Fruit fly (Drosophila melanogaster) Kc167 (cell line): ENCODE measurements around the gene CG31798.

Source experiments
- Myc ChIP-seq: fragments of >200 bp; optimal IDR thresholded peaks from 2 replicates; lab custom pipeline; 2017; ENCODE audit warnings: missing external identifiers
- Sin3A ChIP-seq: fragments of >200 bp; optimal IDR thresholded peaks from 2 replicates; lab custom pipeline; 2018; ENCODE audit warnings: missing external identifiers
- h ChIP-seq: fragments of >200 bp; optimal IDR thresholded peaks from 3 replicates; lab custom pipeline; 2018; ENCODE audit warnings: missing external identifiers
- insv ChIP-seq: fragments of >200 bp; optimal IDR thresholded peaks from 3 replicates; lab custom pipeline; 2018; ENCODE audit warnings: missing external identifiers
- psq ChIP-seq: fragments of >200 bp; optimal IDR thresholded peaks from 2 replicates; lab custom pipeline; 2017; ENCODE audit warnings: missing external identifiers
- ttk ChIP-seq: sonication (Bioruptor generic); optimal IDR thresholded peaks from 2 replicates; lab custom pipeline; 2017; ENCODE audit warnings: missing external identifiers

Gene CG31798

dm6 chr2L:19418017-19418416 lies 24.1 kb downstream of the CG31798 start, which contains the start of gene lectin-37Da:
Gene lectin-37Da (plus strand): TSS chr2L:19418317.
- TF ChIP-seq ttk (lab: Kevin White, UChicago) (no peak), insv (no peak), h (lab: Kevin White, UChicago) (no peak), Myc (lab: Kevin White, UChicago) (no peak), psq (lab: Kevin White, UChicago) (no peak), Sin3A (no peak)

dm6 chr2L:19418872-19419271 lies 24.9 kb downstream of the CG31798 start, which contains the start of gene lectin-37Db:
Gene lectin-37Db (plus strand): TSS chr2L:19419075.
- TF ChIP-seq psq (lab: Kevin White, UChicago): no peak
- TF ChIP-seq ttk (lab: Kevin White, UChicago): no peak
- no peak for TF ChIP-seq Myc (lab: Kevin White, UChicago)

dm6 chr2L:19421573-19421972 lies 27.6 kb downstream of the CG31798 start:
- TF ChIP-seq Sin3A (no peak), ttk (lab: Kevin White, UChicago) (no peak), psq (lab: Kevin White, UChicago) (no peak), insv (no peak), h (lab: Kevin White, UChicago) (no peak), Myc (lab: Kevin White, UChicago) (no peak)

dm6 chr2L:19422642-19423041 lies 28.7 kb downstream of the CG31798 start:
- TF ChIP-seq ttk (lab: Kevin White, UChicago) (no peak), psq (lab: Kevin White, UChicago) (no peak), h (lab: Kevin White, UChicago) (no peak), insv (no peak), Sin3A (no peak), Myc (lab: Kevin White, UChicago) (no peak)

dm6 chr2L:19423467-19424122 lies 29.6 kb downstream of the CG31798 start, which contains the start of the genes Alp12 and CG13085:
Gene Alp12 (plus strand): TSS chr2L:19424050.
Gene CG13085 (plus strand): TSS chr2L:19424050.
- no peak for TF ChIP-seq h (lab: Kevin White, UChicago)
- TF ChIP-seq psq (lab: Kevin White, UChicago): no peak
- no peak for TF ChIP-seq Myc (lab: Kevin White, UChicago)
- TF ChIP-seq Sin3A: no peak
- no peak for TF ChIP-seq ttk (lab: Kevin White, UChicago)
- no peak for TF ChIP-seq insv

dm6 chr2L:19424307-19424902 lies 30.4 kb downstream of the CG31798 start:
- TF ChIP-seq psq (lab: Kevin White, UChicago) (no peak), insv (no peak), Myc (lab: Kevin White, UChicago) (no peak), h (lab: Kevin White, UChicago) (no peak), Sin3A (no peak), ttk (lab: Kevin White, UChicago) (no peak)

- TF ChIP-seq psq (lab: Kevin White, UChicago): no peak
- TF ChIP-seq Myc (lab: Kevin White, UChicago): no peak
- no peak for TF ChIP-seq Sin3A
- no peak for TF ChIP-seq h (lab: Kevin White, UChicago)
- TF ChIP-seq insv: no peak
- TF ChIP-seq ttk (lab: Kevin White, UChicago): no peak
Measured at dm6 chr2L:19425105-19425504, 31.1 kb downstream of the CG31798 start.

dm6 chr2L:19425765-19426329 lies 31.9 kb downstream of the CG31798 start:
- TF ChIP-seq insv: no peak
- TF ChIP-seq h (lab: Kevin White, UChicago): no peak
- no peak for TF ChIP-seq Sin3A
- no peak for TF ChIP-seq psq (lab: Kevin White, UChicago)
- TF ChIP-seq Myc (lab: Kevin White, UChicago): no peak
- no peak for TF ChIP-seq ttk (lab: Kevin White, UChicago)

- no peak for TF ChIP-seq psq (lab: Kevin White, UChicago)
- TF ChIP-seq Sin3A: no peak
- no peak for TF ChIP-seq h (lab: Kevin White, UChicago)
- TF ChIP-seq ttk (lab: Kevin White, UChicago): no peak
- no peak for TF ChIP-seq Myc (lab: Kevin White, UChicago)
- no peak for TF ChIP-seq insv
Measured at dm6 chr2L:19426330-19426781, 32.4 kb downstream of the CG31798 start, which contains the start of gene Pax. Gene Pax (minus strand): TSS chr2L:19426596.

dm6 chr2L:19429731-19430130 lies 35.8 kb downstream of the CG31798 start:
- TF ChIP-seq insv (no peak), Myc (lab: Kevin White, UChicago) (no peak), ttk (lab: Kevin White, UChicago) (no peak), psq (lab: Kevin White, UChicago) (no peak)

- TF ChIP-seq psq (lab: Kevin White, UChicago) (no peak), Sin3A (no peak), Myc (lab: Kevin White, UChicago) (no peak), h (lab: Kevin White, UChicago) (no peak), insv (no peak), ttk (lab: Kevin White, UChicago) (no peak)
Measured at dm6 chr2L:19430343-19430742, 36.4 kb downstream of the CG31798 start, which contains the start of gene RtcB. Gene RtcB (plus strand): TSS chr2L:19430643.
